Fruit fly (Drosophila melanogaster) ovary, adult (tissue): ENCODE data around the gene CG9389.

Experiments
- CG17801 ChIP-seq: fragments of 200-800 bp; optimal IDR thresholded peaks from 2 replicates; lab custom pipeline; 2019; ENCODE audit warnings: missing biosample characterization, mild to moderate bottlenecking, missing genetic modification characterization, moderate library complexity; ENCODE audit not compliant: partially characterized antibody

The CG9389 gene

dm6 chr3L:21270480-21270879 lies at the start of gene CG9389:
TSS of gene CG9389 (minus strand) at chr3L:21270580.
- TF ChIP-seq CG17801 (GFP tag; lab: Kevin White, UChicago): no peak

DNA sequence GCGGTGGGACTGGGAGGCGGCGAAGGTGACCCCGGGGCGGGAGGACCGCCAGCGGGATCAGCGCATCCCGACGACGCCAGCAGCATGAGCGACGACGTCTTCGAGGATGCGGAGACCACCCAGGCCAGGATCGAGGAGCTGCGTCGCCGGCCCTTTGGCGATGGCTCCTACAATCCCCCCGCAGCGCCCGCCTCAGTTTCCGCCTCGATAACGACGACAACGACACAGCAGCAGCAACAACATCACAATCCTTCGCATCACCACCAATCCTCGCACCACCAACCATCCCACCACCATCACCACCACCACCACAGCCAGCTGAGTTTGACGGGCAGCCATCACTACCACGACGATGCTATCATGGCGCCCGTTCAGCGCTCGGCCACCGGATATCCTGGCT lies 49.6 kb upstream of the CG9389 start:
- no peak for TF ChIP-seq CG17801 (GFP tag; lab: Kevin White, UChicago)

- no peak for TF ChIP-seq CG17801 (GFP tag; lab: Kevin White, UChicago)
Observed at dm6 chr3L:21319313-21319907, 49.0 kb upstream of the CG9389 start.

- TF ChIP-seq CG17801 (GFP tag; lab: Kevin White, UChicago): no peak
Observed at dm6 chr3L:21318474-21318873, 48.1 kb upstream of the CG9389 start, which contains the start of gene Rab26. TSS of gene Rab26 (plus strand) at chr3L:21318774.

DNA sequence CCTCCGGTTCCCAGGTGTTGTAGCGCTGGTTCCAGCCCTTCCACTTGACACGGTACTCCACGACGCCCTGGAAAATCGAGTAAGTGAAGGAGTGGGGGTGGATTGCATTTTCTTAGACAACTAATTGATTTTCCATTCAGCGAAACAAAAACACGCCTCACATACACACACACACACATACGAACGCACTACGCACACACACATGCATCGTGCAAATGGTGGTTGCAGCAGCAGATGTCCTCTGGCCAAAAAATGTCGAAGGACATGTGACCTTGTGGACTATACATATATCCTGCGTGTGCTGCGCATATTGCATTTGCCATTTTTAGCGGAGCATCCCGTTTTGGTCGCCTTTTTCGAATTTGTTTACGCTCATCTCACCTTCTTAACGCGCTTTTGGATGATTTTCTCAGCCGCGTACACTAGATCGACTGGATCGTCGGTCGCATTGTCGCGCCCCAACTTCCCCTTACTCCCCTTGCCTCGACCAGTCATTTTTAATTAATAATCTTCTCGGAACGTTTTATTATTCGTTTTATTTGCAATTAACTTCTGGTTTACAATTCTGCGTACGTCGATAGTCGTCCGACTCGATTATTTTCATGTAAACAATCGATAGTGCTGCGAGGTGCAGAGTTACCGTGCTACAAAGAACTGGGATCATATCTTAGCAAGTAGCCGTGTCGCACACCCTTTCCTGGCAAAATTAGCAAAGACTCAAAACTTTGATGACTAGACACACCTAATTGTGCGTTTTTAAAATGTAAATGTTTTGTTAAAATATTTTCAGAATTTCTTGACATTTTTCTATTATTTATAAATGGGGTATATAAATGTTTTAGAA lies 47.3 kb upstream of the CG9389 start, which contains the start of gene Pc:
Pc (minus strand) TSS at position 605 of the 844 bp plus-strand sequence.
- peak; percentile 9 for TF ChIP-seq CG17801 (GFP tag; lab: Kevin White, UChicago)

- peak; percentile 100 for TF ChIP-seq CG17801 (GFP tag; lab: Kevin White, UChicago)
Observed at dm6 chr3L:21304400-21304799, 34.0 kb upstream of the CG9389 start, which contains the start of the genes CG11309 and CG7632. TSS of gene CG11309 (minus strand) at chr3L:21304658. TSS of gene CG7632 (plus strand) at chr3L:21304697.

- no peak for TF ChIP-seq CG17801 (GFP tag; lab: Kevin White, UChicago)
Observed at dm6 chr3L:21303659-21304058, 33.3 kb upstream of the CG9389 start.

- TF ChIP-seq CG17801 (GFP tag; lab: Kevin White, UChicago): no peak
Observed at dm6 chr3L:21302493-21302892, 32.1 kb upstream of the CG9389 start.

DNA sequence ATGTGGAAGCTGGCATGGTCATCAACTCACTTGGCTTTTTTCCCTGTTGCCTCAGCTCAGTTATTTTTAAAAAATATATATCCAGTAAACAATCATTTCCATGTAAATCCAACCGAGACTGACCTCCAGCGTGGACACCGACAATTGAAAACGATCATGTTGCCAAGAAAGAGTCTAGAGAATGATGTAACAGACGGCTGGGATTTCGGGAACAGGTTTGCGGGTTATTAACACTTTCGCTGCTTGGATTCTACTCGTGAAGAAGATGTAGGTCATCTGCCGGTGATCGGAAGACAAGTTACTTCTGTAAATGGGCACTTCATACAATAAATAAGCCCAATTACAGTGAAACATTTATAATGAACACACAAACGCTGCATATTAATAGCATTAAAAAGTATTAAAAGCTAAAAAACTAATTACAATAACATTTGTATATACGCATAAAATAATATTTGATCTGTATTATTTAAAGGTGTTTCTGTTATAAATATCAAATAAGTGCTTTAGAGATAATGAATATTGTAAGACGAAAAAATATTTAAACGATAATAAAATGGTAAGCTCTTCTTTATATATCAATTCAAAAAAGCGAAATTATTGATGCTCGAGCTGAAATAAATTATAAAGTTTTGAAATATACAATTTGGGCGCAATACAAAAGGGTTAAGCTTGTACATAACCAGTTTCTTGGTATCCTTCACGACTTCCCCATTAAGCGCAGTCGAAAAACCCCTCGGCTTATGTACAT lies 31.5 kb upstream of the CG9389 start:
- TF ChIP-seq CG17801 (GFP tag; lab: Kevin White, UChicago): no peak

dm6 chr3L:21300280-21300679 lies 29.9 kb upstream of the CG9389 start, which contains the start of gene Cpr78Cc:
TSS of gene Cpr78Cc (plus strand) at chr3L:21300580.
- no peak for TF ChIP-seq CG17801 (GFP tag; lab: Kevin White, UChicago)

DNA sequence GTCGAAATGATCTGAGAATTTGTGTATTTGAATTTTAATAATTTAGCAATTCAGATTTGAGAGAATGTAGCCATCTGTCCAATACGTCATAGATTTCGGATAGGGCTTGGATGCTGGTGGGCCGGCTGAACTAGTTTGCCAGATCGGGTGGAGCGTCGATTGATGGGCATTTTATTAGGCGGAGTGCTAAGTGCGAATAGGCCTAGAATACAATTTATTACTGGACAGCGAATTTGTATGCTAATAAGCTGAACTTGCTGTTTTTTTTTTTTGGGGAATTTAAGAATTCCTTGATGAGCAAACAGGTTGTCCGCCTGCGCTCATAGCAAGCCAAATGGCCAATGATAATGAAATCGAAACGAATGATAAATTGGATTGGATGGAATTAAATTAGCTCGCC lies 28.8 kb upstream of the CG9389 start:
- no peak for TF ChIP-seq CG17801 (GFP tag; lab: Kevin White, UChicago)

DNA sequence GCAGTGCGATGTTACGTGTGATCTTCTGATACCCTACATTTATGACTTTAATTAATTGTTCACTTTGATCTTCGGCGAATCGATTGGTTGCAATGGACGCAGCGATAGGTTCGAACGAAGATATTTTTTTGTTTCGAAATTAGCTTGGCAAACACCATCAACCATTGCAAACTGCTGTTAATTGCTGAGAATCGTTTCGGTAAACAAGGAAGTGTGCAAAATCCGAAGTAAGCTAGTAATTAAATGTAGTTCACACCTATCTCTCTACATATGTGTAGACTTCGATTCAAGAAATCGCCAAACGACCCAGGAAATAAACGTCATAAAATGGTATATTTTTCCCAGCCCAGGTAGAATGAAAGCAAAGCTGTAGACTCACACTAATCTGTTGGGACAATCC lies 28.0 kb upstream of the CG9389 start, which contains the start of gene CG43702:
CG43702 (plus strand) TSS at position 301 of the 400 bp plus-strand sequence.
- TF ChIP-seq CG17801 (GFP tag; lab: Kevin White, UChicago): no peak

DNA sequence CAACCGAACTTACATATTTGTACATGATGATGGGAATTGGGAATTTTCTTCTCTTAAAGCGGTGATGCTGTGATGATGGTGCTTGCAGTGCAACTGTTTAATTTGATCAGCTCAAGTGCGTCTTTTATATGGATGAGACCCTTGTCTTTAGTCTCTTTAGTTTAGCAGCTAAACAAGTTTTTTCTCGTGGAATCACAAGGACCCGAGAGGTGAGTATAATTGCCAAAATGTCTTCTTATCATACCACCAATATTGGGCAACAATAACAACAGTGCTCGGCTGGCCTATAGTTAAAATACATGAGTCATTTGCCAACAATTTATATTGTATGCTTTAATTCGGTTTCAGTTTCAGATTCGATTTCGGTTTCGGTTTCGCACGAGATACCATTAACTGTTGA lies 27.3 kb upstream of the CG9389 start, which contains the start of gene Edg78E:
Edg78E (minus strand) TSS at position 101 of the 400 bp plus-strand sequence.
- no peak for TF ChIP-seq CG17801 (GFP tag; lab: Kevin White, UChicago)

DNA sequence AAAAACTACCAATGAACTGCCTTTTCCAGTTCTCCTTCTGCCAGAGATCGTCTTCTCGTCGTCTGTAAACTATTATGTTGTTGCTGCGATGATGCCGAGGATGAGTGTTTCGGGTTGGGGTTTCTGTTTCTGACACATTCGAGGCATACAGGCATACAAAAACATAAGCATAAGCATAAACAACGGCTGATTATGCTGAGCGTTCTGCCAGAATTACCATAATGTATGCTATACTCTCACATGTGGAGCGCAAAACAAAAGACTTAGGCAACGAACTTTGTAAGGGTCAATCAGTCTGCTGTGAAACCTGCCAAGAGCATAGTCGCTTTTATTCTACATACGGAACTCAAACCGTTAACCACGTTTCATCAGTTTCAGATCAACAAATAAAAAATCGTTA lies 23.8 kb upstream of the CG9389 start, which contains the start of gene Cpr78Cb:
Cpr78Cb (plus strand) TSS at position 291 of the 400 bp plus-strand sequence.
- no peak for TF ChIP-seq CG17801 (GFP tag; lab: Kevin White, UChicago)

- no peak for TF ChIP-seq CG17801 (GFP tag; lab: Kevin White, UChicago)
Observed at dm6 chr3L:21292700-21293099, 22.3 kb upstream of the CG9389 start, which contains the start of gene Cpr78Ca. TSS of gene Cpr78Ca (minus strand) at chr3L:21292800.
